Fruit fly (Drosophila melanogaster): Measurements from ENCODE around the gene CG14540.

dm6 chr3R:25958979-25959378 is at the start of gene CG14540:
- no peak for TF ChIP-seq psq (optimal IDR thresholded peaks at IDR 0.05)
- TF ChIP-seq Dll (optimal IDR thresholded peaks at IDR 0.05), result no peak
- no peak for TF ChIP-seq usp (GFP tag; optimal IDR thresholded peaks at IDR 0.05)
- no peak for TF ChIP-seq EcR (GFP tag; optimal IDR thresholded peaks at IDR 0.05)
- TF ChIP-seq CG8478 (optimal IDR thresholded peaks at IDR 0.05), result no peak
- TF ChIP-seq pan (optimal IDR thresholded peaks at IDR 0.05), result no peak

All from whole organism.